Fruit fly (Drosophila melanogaster): ENCODE results near the gene CG32284.

The CG32284 gene

dm6 chr3L:3164951-3165350 lies 21.5 kb upstream of the CG32284 start, which contains the start of gene CG32280 (continued):
- TF ChIP-seq sisA (GFP tag; IDR thresholded peaks at IDR 0.05): no peak
- TF ChIP-seq croc (GFP tag; conservative IDR thresholded peaks at IDR 0.05): no peak
- peak; percentile 24 for TF ChIP-seq CG13624 (GFP tag; optimal IDR thresholded peaks at IDR 0.05)
- TF ChIP-seq zen2 (GFP tag; IDR thresholded peaks at IDR 0.05; ENCODE audit: partially characterized antibody): peak; percentile 92
- peak in 1 of 3 experiments; percentile 61 for TF ChIP-seq Stat92E (GFP tag; optimal IDR thresholded peaks at IDR 0.05)
- no peak for TF ChIP-seq CG13123 (GFP tag; optimal IDR thresholded peaks at IDR 0.05)
- TF ChIP-seq psq (GFP tag; optimal IDR thresholded peaks at IDR 0.05): no peak
- peak; percentile 91 for TF ChIP-seq sens (GFP tag)
- TF ChIP-seq tna (GFP tag; IDR thresholded peaks at IDR 0.05; ENCODE audit: partially characterized antibody): peak; percentile 85
- TF ChIP-seq hth (optimal IDR thresholded peaks at IDR 0.05): no peak
- TF ChIP-seq vnd (GFP tag; IDR thresholded peaks at IDR 0.05; ENCODE audit: partially characterized antibody): peak; percentile 84
- TF ChIP-seq CG15514 (GFP tag; optimal IDR thresholded peaks at IDR 0.05): peak; percentile 72
- TF ChIP-seq unc-4 (GFP tag; IDR thresholded peaks at IDR 0.05; ENCODE audit: partially characterized antibody): peak; percentile 90
- TF ChIP-seq E2f2 (GFP tag; IDR thresholded peaks at IDR 0.05): peak; percentile 45; the same call in 1 of the 2 replicates
- TF ChIP-seq pzg (GFP tag; optimal IDR thresholded peaks at IDR 0.05): peak; percentile 91
- TF ChIP-seq Six4 (GFP tag; optimal IDR thresholded peaks at IDR 0.05): no peak
- TF ChIP-seq mirr (GFP tag; optimal IDR thresholded peaks at IDR 0.05): peak; percentile 0
- peak; percentile 89 for TF ChIP-seq CG6791 (GFP tag; IDR thresholded peaks at IDR 0.05; ENCODE audit: partially characterized antibody)
- TF ChIP-seq phol (tag; optimal IDR thresholded peaks at IDR 0.05): peak; percentile 29
- no peak for TF ChIP-seq CG3726 (GFP tag; IDR thresholded peaks at IDR 0.05)
- peak; percentile 95 for TF ChIP-seq Bgb (GFP tag; IDR thresholded peaks at IDR 0.05; ENCODE audit: partially characterized antibody)
- TF ChIP-seq CG12104 (GFP tag; optimal IDR thresholded peaks at IDR 0.05): no peak
- TF ChIP-seq sug (tag; optimal IDR thresholded peaks at IDR 0.05): peak; percentile 22
- peak; percentile 65 for TF ChIP-seq CG12659 (GFP tag; optimal IDR thresholded peaks at IDR 0.05)
- TF ChIP-seq CG13287 (GFP tag; IDR thresholded peaks at IDR 0.05; ENCODE audit: partially characterized antibody): peak; percentile 91
- TF ChIP-seq CG18619 (GFP tag; optimal IDR thresholded peaks at IDR 0.05): no peak
- TF ChIP-seq zf30C (GFP tag; optimal IDR thresholded peaks at IDR 0.05): peak; percentile 85
- TF ChIP-seq CG8944 (GFP tag; optimal IDR thresholded peaks at IDR 0.05): no peak
- TF ChIP-seq oc (tag; optimal IDR thresholded peaks at IDR 0.05): no peak
- TF ChIP-seq sim (GFP tag; IDR thresholded peaks at IDR 0.05): 0 out of 2 replicates have a peak, but pooled peaks have one; percentile 19
- TF ChIP-seq row (GFP tag; IDR thresholded peaks at IDR 0.05): peak; percentile 62
- peak; percentile 10 for TF ChIP-seq Mad (GFP tag; optimal IDR thresholded peaks at IDR 0.05)
- no peak for TF ChIP-seq sqz (GFP tag; optimal IDR thresholded peaks at IDR 0.05)
- peak; percentile 80 for TF ChIP-seq knrl (GFP tag; IDR thresholded peaks at IDR 0.05; ENCODE audit: partially characterized antibody)
- peak; percentile 82 for TF ChIP-seq CG14860 (GFP tag; IDR thresholded peaks at IDR 0.05; ENCODE audit: partially characterized antibody)
- no peak for TF ChIP-seq abd-A (tag; optimal IDR thresholded peaks at IDR 0.05)
- no peak for TF ChIP-seq HLH3B (GFP tag; IDR thresholded peaks at IDR 0.05)
- no peak for TF ChIP-seq CG12071 (GFP tag; optimal IDR thresholded peaks at IDR 0.05)
- TF ChIP-seq Xrp1 (GFP tag; IDR thresholded peaks at IDR 0.05): 0 out of 2 replicates have a peak, but pooled peaks have one; percentile 5
- peak; percentile 24 for TF ChIP-seq slp2 (GFP tag; optimal IDR thresholded peaks at IDR 0.05)
- peak; percentile 66; the same call in 2 of the 3 replicates for TF ChIP-seq CG7963 (GFP tag; IDR thresholded peaks at IDR 0.05; ENCODE audit: partially characterized antibody)
- TF ChIP-seq CG34376 (GFP tag; optimal IDR thresholded peaks at IDR 0.05): peak; percentile 69
- no peak for TF ChIP-seq lbe (GFP tag; optimal IDR thresholded peaks at IDR 0.05)
- TF ChIP-seq nerfin-2 (GFP tag; IDR thresholded peaks at IDR 0.05; ENCODE audit: partially characterized antibody): peak; percentile 81
- peak; percentile 1 for TF ChIP-seq az2 (GFP tag; optimal IDR thresholded peaks at IDR 0.05)
- TF ChIP-seq chinmo (GFP tag; IDR thresholded peaks at IDR 0.05; ENCODE audit: partially characterized antibody): peak; percentile 92; the same call in 3 of the 4 replicates
- peak; percentile 24 for TF ChIP-seq YL-1 (GFP tag; optimal IDR thresholded peaks at IDR 0.05)
- TF ChIP-seq CG11504 (tag; optimal IDR thresholded peaks at IDR 0.05): no peak
- no peak for TF ChIP-seq CG8089 (GFP tag; optimal IDR thresholded peaks at IDR 0.05)

Data from whole organism, embryonic.